Fruit fly (Drosophila melanogaster) whole organism, adult: ENCODE results near the gene CG6356.

Experiments
- CG11617 ChIP-seq: fragments of 200-800 bp; sonication (Bioruptor generic); optimal IDR thresholded peaks from 2 replicates; lab custom pipeline; 2017; ENCODE audit warnings: mild to moderate bottlenecking, missing biosample characterization, missing genetic modification reagents, missing genetic modification characterization
- CG12768 ChIP-seq: fragments of 200-800 bp; sonication (Bioruptor generic); optimal IDR thresholded peaks from 2 replicates; lab custom pipeline; 2017; ENCODE audit warnings: missing biosample characterization, missing genetic modification characterization, mild to moderate bottlenecking, moderate library complexity, missing genetic modification reagents
- CG14711 ChIP-seq: fragments of 200-800 bp; sonication (Bioruptor generic); optimal IDR thresholded peaks from 2 replicates; lab custom pipeline; 2018; ENCODE audit warnings: missing biosample characterization, mild to moderate bottlenecking, missing genetic modification characterization, moderate library complexity
- CG1620 ChIP-seq: fragments of 200-800 bp; sonication (Bioruptor generic); optimal IDR thresholded peaks from 2 replicates; lab custom pipeline; 2016; ENCODE audit warnings: missing biosample characterization, missing genetic modification characterization
- CG33017 ChIP-seq: fragments of 200-800 bp; sonication (Bioruptor generic); optimal IDR thresholded peaks from 2 replicates; lab custom pipeline; 2018; ENCODE audit warnings: missing biosample characterization, mild to moderate bottlenecking, missing genetic modification characterization, moderate library complexity
- CG5204 ChIP-seq: fragments of 200-800 bp; sonication (Bioruptor generic); optimal IDR thresholded peaks from 2 replicates; lab custom pipeline; 2016; ENCODE audit warnings: missing biosample characterization, missing genetic modification characterization
- CG7045 ChIP-seq: fragments of 200-800 bp; sonication (Bioruptor generic); optimal IDR thresholded peaks from 2 replicates; lab custom pipeline; 2017; ENCODE audit warnings: missing biosample characterization, mild to moderate bottlenecking, missing genetic modification characterization
- CG7101 ChIP-seq: fragments of 200-800 bp; sonication (Bioruptor generic); optimal IDR thresholded peaks from 2 replicates; lab custom pipeline; 2018; ENCODE audit warnings: missing biosample characterization, mild to moderate bottlenecking, missing genetic modification characterization, moderate library complexity
- Clk ChIP-seq: fragments of 200-800 bp; sonication (Bioruptor generic); optimal IDR thresholded peaks from 2 replicates; lab custom pipeline; 2017; ENCODE audit warnings: missing biosample characterization, missing genetic modification characterization
- Crg-1 ChIP-seq: fragments of 200-800 bp; sonication (Bioruptor generic); optimal IDR thresholded peaks from 2 replicates; lab custom pipeline; 2016; ENCODE audit warnings: missing biosample characterization, missing genetic modification characterization
- Hr96 ChIP-seq: fragments of 200-800 bp; sonication (Bioruptor generic); optimal IDR thresholded peaks from 2 replicates; lab custom pipeline; 2016; ENCODE audit warnings: missing biosample characterization, missing genetic modification characterization
- Mnt ChIP-seq: fragments of 200-800 bp; sonication (Bioruptor generic); optimal IDR thresholded peaks from 2 replicates; lab custom pipeline; 2016; ENCODE audit warnings: missing biosample characterization, mild to moderate bottlenecking, missing genetic modification characterization
- bab1 ChIP-seq: fragments of 200-800 bp; sonication (Bioruptor generic); optimal IDR thresholded peaks from 3 replicates; lab custom pipeline; 2019; ENCODE audit warnings: missing biosample characterization, mild to moderate bottlenecking, missing genetic modification characterization, moderate library complexity
- cic ChIP-seq: fragments of 200-800 bp; sonication (Bioruptor generic); optimal IDR thresholded peaks from 2 replicates; lab custom pipeline; 2017; ENCODE audit warnings: missing biosample characterization, mild to moderate bottlenecking, missing genetic modification characterization, moderate library complexity
- cnc ChIP-seq, 2 experiments: fragments of >200 bp; optimal IDR thresholded peaks; 2 replicates each; lab custom pipeline; 2017
- kay ChIP-seq: fragments of 200-800 bp; sonication (Bioruptor generic); peaks from one replicate; lab custom pipeline; 2016; ENCODE audit warnings: missing biosample characterization, missing genetic modification characterization, borderline replicate concordance
- ovo ChIP-seq: fragments of 200-800 bp; sonication (Bioruptor generic); optimal IDR thresholded peaks from 2 replicates; lab custom pipeline; 2016; ENCODE audit warnings: missing biosample characterization, missing genetic modification characterization
- pad ChIP-seq: fragments of 200-800 bp; sonication (Bioruptor generic); optimal IDR thresholded peaks from 3 replicates; lab custom pipeline; 2017; ENCODE audit warnings: missing biosample characterization, missing genetic modification characterization, mild to moderate bottlenecking, moderate library complexity, missing genetic modification reagents
- tj ChIP-seq: fragments of 200-800 bp; sonication (Bioruptor generic); optimal IDR thresholded peaks from 3 replicates; lab custom pipeline; 2017; ENCODE audit warnings: missing biosample characterization, mild to moderate bottlenecking, missing genetic modification characterization, moderate library complexity
- toe ChIP-seq: fragments of 200-800 bp; sonication (Bioruptor generic); optimal IDR thresholded peaks from 2 replicates; lab custom pipeline; 2016; ENCODE audit warnings: missing biosample characterization, missing genetic modification characterization

The CG6356 gene

dm6 chr3R:24283582-24284085 is at the start of gene CG6356:
TSS of gene CG6356 (plus strand) at chr3R:24283955.
- TF ChIP-seq Mnt (no peak), tj (GFP tag; lab: Kevin White, UChicago) (no peak), cic (GFP tag; lab: Kevin White, UChicago) (no peak), kay (no peak), CG12768 (GFP tag; lab: Kevin White, UChicago) (peak; percentile 63), Hr96 (no peak)

- TF ChIP-seq cic (GFP tag; lab: Kevin White, UChicago) (no peak), cnc (optimal IDR thresholded peaks at IDR 0.05; lab: Kevin White, UChicago) (no peak), CG33017 (tag; lab: Kevin White, UChicago) (no peak), Crg-1 (GFP tag; lab: Kevin White, UChicago) (no peak), CG1620 (no peak), Hr96 (no peak), pad (GFP tag; lab: Kevin White, UChicago) (no peak), CG5204 (GFP tag; lab: Kevin White, UChicago) (no peak), CG12768 (GFP tag; lab: Kevin White, UChicago) (no peak), ovo (no peak), CG7101 (tag; lab: Kevin White, UChicago) (no peak), CG14711 (tag; lab: Kevin White, UChicago) (no peak), toe (GFP tag; lab: Kevin White, UChicago) (no peak), kay (no peak), CG7045 (GFP tag; lab: Kevin White, UChicago) (no peak), tj (GFP tag; lab: Kevin White, UChicago) (no peak), Clk (GFP tag; lab: Kevin White, UChicago) (no peak), CG11617 (GFP tag; lab: Kevin White, UChicago) (no peak), Mnt (no peak), bab1 (no peak)
Observed at dm6 chr3R:24234162-24234529, 49.6 kb upstream of the CG6356 start.

- TF ChIP-seq CG7101 (tag; lab: Kevin White, UChicago) (no peak), cic (GFP tag; lab: Kevin White, UChicago) (no peak), CG1620 (no peak), CG11617 (GFP tag; lab: Kevin White, UChicago) (no peak), Crg-1 (GFP tag; lab: Kevin White, UChicago) (no peak), CG14711 (tag; lab: Kevin White, UChicago) (no peak), Mnt (no peak), toe (GFP tag; lab: Kevin White, UChicago) (no peak), kay (no peak), bab1 (no peak), CG33017 (tag; lab: Kevin White, UChicago) (no peak)
Observed at dm6 chr3R:24234721-24235120, 49.0 kb upstream of the CG6356 start.

dm6 chr3R:24252494-24252893 is 31.3 kb upstream of the CG6356 start, which contains the start of gene beta-PheRS:
TSS of gene beta-PheRS (minus strand) at chr3R:24252679.
- peak; percentile 57 for TF ChIP-seq pad (GFP tag; lab: Kevin White, UChicago)
- no peak for TF ChIP-seq Hr96
- TF ChIP-seq CG14711 (tag; lab: Kevin White, UChicago), result peak; percentile 76
- TF ChIP-seq cnc (optimal IDR thresholded peaks at IDR 0.05; lab: Kevin White, UChicago), result no peak
- TF ChIP-seq Mnt, result peak; percentile 82
- TF ChIP-seq CG33017 (tag; lab: Kevin White, UChicago), result no peak
- TF ChIP-seq Clk (GFP tag; lab: Kevin White, UChicago), result peak; percentile 36
- no peak for TF ChIP-seq CG5204 (GFP tag; lab: Kevin White, UChicago)
- peak; percentile 35 for TF ChIP-seq tj (GFP tag; lab: Kevin White, UChicago)
- TF ChIP-seq CG7101 (tag; lab: Kevin White, UChicago), result peak; percentile 61
- no peak for TF ChIP-seq toe (GFP tag; lab: Kevin White, UChicago)
- TF ChIP-seq kay, result no peak
- no peak for TF ChIP-seq CG7045 (GFP tag; lab: Kevin White, UChicago)
- TF ChIP-seq cic (GFP tag; lab: Kevin White, UChicago), result peak; percentile 40
- peak; percentile 50 for TF ChIP-seq Crg-1 (GFP tag; lab: Kevin White, UChicago)
- peak; percentile 33 for TF ChIP-seq ovo
- TF ChIP-seq CG12768 (GFP tag; lab: Kevin White, UChicago), result peak; percentile 27
- TF ChIP-seq CG1620, result peak; percentile 76
- peak; percentile 73 for TF ChIP-seq bab1
- TF ChIP-seq CG11617 (GFP tag; lab: Kevin White, UChicago), result peak; percentile 40

dm6 chr3R:24258333-24258732 is 25.4 kb upstream of the CG6356 start:
- TF ChIP-seq CG7101 (tag; lab: Kevin White, UChicago) (no peak), tj (GFP tag; lab: Kevin White, UChicago) (no peak), CG1620 (no peak), ovo (no peak), kay (no peak), toe (GFP tag; lab: Kevin White, UChicago) (no peak), CG14711 (tag; lab: Kevin White, UChicago) (no peak), cic (GFP tag; lab: Kevin White, UChicago) (no peak), bab1 (no peak)

dm6 chr3R:24259278-24260040 is 24.3 kb upstream of the CG6356 start:
- TF ChIP-seq CG1620, result peak; percentile 62
- peak; percentile 97 for TF ChIP-seq CG7101 (tag; lab: Kevin White, UChicago)
- peak; percentile 69 for TF ChIP-seq Mnt
- TF ChIP-seq cnc (optimal IDR thresholded peaks at IDR 0.05; lab: Kevin White, UChicago), result no peak
- TF ChIP-seq Clk (GFP tag; lab: Kevin White, UChicago), result peak; percentile 94
- TF ChIP-seq CG7045 (GFP tag; lab: Kevin White, UChicago), result peak; percentile 94
- TF ChIP-seq bab1, result peak; percentile 94
- peak; percentile 53 for TF ChIP-seq ovo
- TF ChIP-seq CG11617 (GFP tag; lab: Kevin White, UChicago), result peak; percentile 89
- peak; percentile 91 for TF ChIP-seq Hr96
- peak; percentile 74 for TF ChIP-seq tj (GFP tag; lab: Kevin White, UChicago)
- no peak for TF ChIP-seq pad (GFP tag; lab: Kevin White, UChicago)
- peak; percentile 84 for TF ChIP-seq kay
- peak; percentile 93 for TF ChIP-seq CG14711 (tag; lab: Kevin White, UChicago)
- TF ChIP-seq cic (GFP tag; lab: Kevin White, UChicago), result peak; percentile 55
- peak; percentile 91 for TF ChIP-seq CG5204 (GFP tag; lab: Kevin White, UChicago)
- peak; percentile 83 for TF ChIP-seq toe (GFP tag; lab: Kevin White, UChicago)
- TF ChIP-seq CG33017 (tag; lab: Kevin White, UChicago), result peak; percentile 97
- peak; percentile 95 for TF ChIP-seq CG12768 (GFP tag; lab: Kevin White, UChicago)
- TF ChIP-seq Crg-1 (GFP tag; lab: Kevin White, UChicago), result peak; percentile 80
